Worm (Caenorhabditis elegans) whole organism, young adult: ENCODE measurements around the gene hsp-6.
A peak's percentile ranks its signal among the peaks of the same experiment; 100 is the strongest.

Source experiments
- B0019.2 ChIP-seq: fragments of 200-800 bp; sonication (Bioruptor generic); conservative IDR thresholded peaks from 2 replicates; pipeline ENCODE4 v1.3.6; 2022; ENCODE audit warnings: missing genetic modification reagents, missing genetic modification characterization, missing compliant biosample characterization
- B0035.1 ChIP-seq: sonication (generic microtip); optimal IDR thresholded peaks from 2 replicates; lab custom pipeline; 2016; ENCODE audit warnings: missing genetic modification characterization, mild to moderate bottlenecking, missing compliant biosample characterization, missing genotype, missing genetic modification reagents
- B0261.1 ChIP-seq: sonication (generic microtip); optimal IDR thresholded peaks from 2 replicates; lab custom pipeline; 2016; ENCODE audit warnings: mild to moderate bottlenecking, missing genetic modification characterization, moderate library complexity, missing compliant biosample characterization
- C06A6.2 ChIP-seq: fragments of 200-800 bp; sonication (Bioruptor generic); conservative IDR thresholded peaks from 2 replicates; pipeline ENCODE4 v1.3.6; 2022; ENCODE audit warnings: missing genetic modification characterization, missing compliant biosample characterization
- C17E4.6 ChIP-seq: fragments of 200-800 bp; sonication (Bioruptor generic); IDR thresholded peaks from 2 replicates; pipeline ENCODE4 v1.3.6; 2022; ENCODE audit warnings: missing genetic modification reagents, missing genetic modification characterization, missing compliant biosample characterization
- F23B12.7 ChIP-seq: sonication (generic microtip); optimal IDR thresholded peaks from 2 replicates; lab custom pipeline; 2017; ENCODE audit warnings: missing genetic modification characterization, mild to moderate bottlenecking, missing compliant biosample characterization, antibody characterized with exemption, moderate library complexity; ENCODE audit not compliant: insufficient read depth
- F37B4.10 ChIP-seq: fragments of 200-800 bp; sonication (Bioruptor generic); IDR thresholded peaks from 2 replicates; pipeline ENCODE4 v1.3.6; 2022; ENCODE audit warnings: missing genetic modification characterization, missing compliant biosample characterization
- F49E8.2 ChIP-seq: sonication (generic microtip); optimal IDR thresholded peaks from 3 replicates; lab custom pipeline; 2017; ENCODE audit warnings: missing genetic modification characterization, mild to moderate bottlenecking, missing compliant biosample characterization, antibody characterized with exemption, moderate library complexity; ENCODE audit not compliant: insufficient read depth
- F52B5.7 ChIP-seq: sonication (generic microtip); optimal IDR thresholded peaks from 2 replicates; lab custom pipeline; 2016; ENCODE audit warnings: mild to moderate bottlenecking, missing genetic modification characterization, missing compliant biosample characterization
- F57A8.1 ChIP-seq: fragments of 200-800 bp; sonication (Bioruptor generic); optimal IDR thresholded peaks from 2 replicates; lab custom pipeline; 2018; ENCODE audit warnings: mild to moderate bottlenecking, missing genetic modification characterization, moderate library complexity, missing compliant biosample characterization
- F57C9.4 ChIP-seq: sonication (generic microtip); optimal IDR thresholded peaks from 2 replicates; lab custom pipeline; 2017; ENCODE audit warnings: mild to moderate bottlenecking, missing genetic modification characterization, missing compliant biosample characterization
- K11D2.4 ChIP-seq: fragments of 200-800 bp; sonication (Bioruptor generic); IDR thresholded peaks from 2 replicates; pipeline ENCODE4 v1.3.6; 2022; ENCODE audit warnings: missing genetic modification reagents, missing genetic modification characterization, missing compliant biosample characterization
- K12H6.12 ChIP-seq: fragments of 200-800 bp; sonication (Bioruptor generic); optimal IDR thresholded peaks from 2 replicates; lab custom pipeline; 2018; ENCODE audit warnings: mild to moderate bottlenecking, missing genetic modification characterization, missing compliant biosample characterization
- T07F8.4 ChIP-seq: sonication (generic microtip); optimal IDR thresholded peaks from 2 replicates; lab custom pipeline; 2016; ENCODE audit warnings: mild to moderate bottlenecking, missing genetic modification characterization, moderate library complexity, missing compliant biosample characterization
- Y56A3A.18 ChIP-seq: fragments of 200-800 bp; sonication (Bioruptor generic); IDR thresholded peaks from 2 replicates; pipeline ENCODE4 v1.3.6; 2022; ENCODE audit warnings: missing genetic modification reagents, missing genetic modification characterization, missing compliant biosample characterization
- Y67H2A.10 ChIP-seq: fragments of 200-800 bp; sonication (Bioruptor generic); conservative IDR thresholded peaks from 2 replicates; pipeline ENCODE4 v1.3.6; 2022; ENCODE audit warnings: missing genetic modification reagents, missing genetic modification characterization, missing compliant biosample characterization
- Y79H2A.3 ChIP-seq: fragments of 200-800 bp; sonication (Bioruptor generic); conservative IDR thresholded peaks from 2 replicates; pipeline ENCODE4 v1.3.6; 2022; ENCODE audit warnings: missing genetic modification reagents, missing genetic modification characterization, missing compliant biosample characterization
- ZK185.1 ChIP-seq: sonication (generic microtip); optimal IDR thresholded peaks from 2 replicates; lab custom pipeline; 2016; ENCODE audit warnings: mild to moderate bottlenecking, missing genetic modification characterization, missing compliant biosample characterization; ENCODE audit not compliant: poor library complexity, severe bottlenecking
- aptf-2 ChIP-seq: fragments of 200-800 bp; sonication (Bioruptor generic); conservative IDR thresholded peaks from 2 replicates; pipeline ENCODE4 v1.3.6; 2022; ENCODE audit warnings: missing genetic modification reagents, missing genetic modification characterization, missing compliant biosample characterization
- atf-7 ChIP-seq: sonication (generic microtip); optimal IDR thresholded peaks from 2 replicates; lab custom pipeline; 2017; ENCODE audit warnings: mild to moderate bottlenecking, missing genetic modification characterization, missing compliant biosample characterization
- attf-6 ChIP-seq: fragments of 200-800 bp; sonication (Bioruptor generic); IDR thresholded peaks from 2 replicates; pipeline ENCODE4 v1.3.6; 2022; ENCODE audit warnings: missing genetic modification reagents, missing genetic modification characterization, missing compliant biosample characterization
- ccch-3 ChIP-seq: fragments of 200-800 bp; sonication (Bioruptor generic); optimal IDR thresholded peaks from 2 replicates; lab custom pipeline; 2018; ENCODE audit warnings: mild to moderate bottlenecking, missing genetic modification characterization, missing compliant biosample characterization
- cebp-2 ChIP-seq: fragments of 200-800 bp; sonication (Bioruptor generic); IDR thresholded peaks from 2 replicates; pipeline ENCODE4 v1.3.6; 2022; ENCODE audit warnings: missing genetic modification characterization, missing compliant biosample characterization
- ceh-58 ChIP-seq: fragments of 200-800 bp; sonication (Bioruptor generic); IDR thresholded peaks from 2 replicates; pipeline ENCODE4 v1.3.6; 2022; ENCODE audit warnings: missing genetic modification characterization, missing compliant biosample characterization
- dpl-1 ChIP-seq: fragments of 150-350 bp; optimal IDR thresholded peaks from 2 replicates; lab custom pipeline; 2014; ENCODE audit warnings: missing biosample characterization, missing genetic modification reagents, missing genetic modification characterization
- him-1 ChIP-seq: sonication (generic microtip); optimal IDR thresholded peaks from 2 replicates; lab custom pipeline; 2016; ENCODE audit warnings: missing genotype, missing genetic modification reagents, missing genetic modification characterization, missing compliant biosample characterization
- lir-1 ChIP-seq: fragments of 200-800 bp; sonication (Bioruptor generic); conservative IDR thresholded peaks from 2 replicates; pipeline ENCODE4 v1.3.6; 2022; ENCODE audit warnings: missing genetic modification reagents, missing genetic modification characterization, missing compliant biosample characterization
- lsy-27 ChIP-seq: sonication (generic microtip); optimal IDR thresholded peaks from 2 replicates; lab custom pipeline; 2017; ENCODE audit warnings: missing genetic modification characterization, mild to moderate bottlenecking, missing compliant biosample characterization, antibody characterized with exemption, missing genotype, borderline replicate concordance; ENCODE audit not compliant: insufficient read depth
- madf-10 ChIP-seq: sonication (generic microtip); optimal IDR thresholded peaks from 2 replicates; lab custom pipeline; 2016; ENCODE audit warnings: mild to moderate bottlenecking, missing genetic modification characterization, missing compliant biosample characterization
- madf-6 ChIP-seq: fragments of 200-800 bp; sonication (Bioruptor generic); IDR thresholded peaks from 2 replicates; pipeline ENCODE4 v1.3.6; 2022; ENCODE audit warnings: missing genetic modification reagents, missing genetic modification characterization, missing compliant biosample characterization
- madf-8 ChIP-seq: fragments of 200-800 bp; sonication (Bioruptor generic); conservative IDR thresholded peaks from 2 replicates; pipeline ENCODE4 v1.3.6; 2022; ENCODE audit warnings: missing genetic modification reagents, missing genetic modification characterization, missing compliant biosample characterization
- mcd-1 ChIP-seq: fragments of 200-800 bp; sonication (Bioruptor generic); IDR thresholded peaks from 2 replicates; pipeline ENCODE4 v1.3.6; 2022; ENCODE audit warnings: missing genetic modification reagents, missing genetic modification characterization, missing compliant biosample characterization
- mel-28 ChIP-seq: sonication (generic microtip); optimal IDR thresholded peaks from 2 replicates; lab custom pipeline; 2016; ENCODE audit warnings: borderline replicate concordance, mild to moderate bottlenecking, missing genetic modification characterization, missing compliant biosample characterization
- nhr-120 ChIP-seq: fragments of 200-800 bp; sonication (Bioruptor generic); IDR thresholded peaks from 2 replicates; pipeline ENCODE4 v1.3.6; 2022; ENCODE audit warnings: missing genetic modification characterization, missing compliant biosample characterization
- nhr-179 ChIP-seq: sonication (generic microtip); optimal IDR thresholded peaks from 2 replicates; lab custom pipeline; 2016; ENCODE audit warnings: mild to moderate bottlenecking, missing genetic modification characterization, missing compliant biosample characterization
- nhr-90 ChIP-seq: sonication (generic microtip); optimal IDR thresholded peaks from 2 replicates; lab custom pipeline; 2016; ENCODE audit warnings: missing genotype, mild to moderate bottlenecking, missing genetic modification characterization, missing compliant biosample characterization
- rec-8 ChIP-seq, 2 experiments: sonication (generic microtip); optimal IDR thresholded peaks; 2 replicates each; lab custom pipeline; 2016; ENCODE audit warnings: mild to moderate bottlenecking in 2 of 2, missing genetic modification characterization in 2 of 2, missing genetic modification reagents in 2 of 2, missing genotype in 2 of 2, missing biosample characterization in 1 of 2, missing compliant biosample characterization in 1 of 2, moderate library complexity in 1 of 2
- repo-1 ChIP-seq: sonication (generic microtip); optimal IDR thresholded peaks from 2 replicates; lab custom pipeline; 2017; ENCODE audit warnings: mild to moderate bottlenecking, missing genetic modification characterization, missing compliant biosample characterization
- rpc-1 ChIP-seq, 2 experiments: fragments of 150-350 bp in 1 of 2; sonication (generic microtip) in 1 of 2; optimal IDR thresholded peaks; 2 replicates each; lab custom pipeline; 2014 to 2018; ENCODE audit warnings: missing biosample characterization in 1 of 2, missing genetic modification characterization in 1 of 2, missing genetic modification reagents in 1 of 2, missing genotype in 1 of 2
- snpc-1.1 ChIP-seq: sonication (generic microtip); optimal IDR thresholded peaks from 2 replicates; lab custom pipeline; 2017; ENCODE audit warnings: missing genetic modification characterization, mild to moderate bottlenecking, missing compliant biosample characterization, antibody characterized with exemption, moderate library complexity, missing genotype, missing genetic modification reagents; ENCODE audit not compliant: insufficient read depth
- snpc-4 ChIP-seq, 5 experiments: fragments of 150-350 bp in 1 of 5; sonication (generic microtip) in 4 of 5; optimal IDR thresholded peaks; 2 replicates each; lab custom pipeline; 2014 to 2018; ENCODE audit warnings: missing genetic modification characterization in 5 of 5, missing biosample characterization in 3 of 5, antibody characterized with exemption in 2 of 5, mild to moderate bottlenecking in 2 of 5, missing compliant biosample characterization in 2 of 5, missing genotype in 2 of 5, moderate library complexity in 2 of 5, missing genetic modification reagents in 1 of 5
- tlf-1 ChIP-seq: fragments of 200-800 bp; sonication (Bioruptor generic); optimal IDR thresholded peaks from 2 replicates; lab custom pipeline; 2018; ENCODE audit warnings: mild to moderate bottlenecking, missing genetic modification characterization, missing compliant biosample characterization
- unc-130 ChIP-seq: sonication (generic microtip); optimal IDR thresholded peaks from 2 replicates; lab custom pipeline; 2016; ENCODE audit warnings: missing genetic modification reagents, missing genetic modification characterization, missing compliant biosample characterization
- zim-3 ChIP-seq: sonication (generic microtip); optimal IDR thresholded peaks from 2 replicates; lab custom pipeline; 2017; ENCODE audit warnings: mild to moderate bottlenecking, missing genetic modification characterization, moderate library complexity, missing compliant biosample characterization
- ztf-28 ChIP-seq: fragments of 200-800 bp; sonication (Bioruptor generic); IDR thresholded peaks from 2 replicates; pipeline ENCODE4 v1.3.6; 2022; ENCODE audit warnings: missing genetic modification reagents, missing genetic modification characterization, missing compliant biosample characterization

The hsp-6 gene

DNA sequence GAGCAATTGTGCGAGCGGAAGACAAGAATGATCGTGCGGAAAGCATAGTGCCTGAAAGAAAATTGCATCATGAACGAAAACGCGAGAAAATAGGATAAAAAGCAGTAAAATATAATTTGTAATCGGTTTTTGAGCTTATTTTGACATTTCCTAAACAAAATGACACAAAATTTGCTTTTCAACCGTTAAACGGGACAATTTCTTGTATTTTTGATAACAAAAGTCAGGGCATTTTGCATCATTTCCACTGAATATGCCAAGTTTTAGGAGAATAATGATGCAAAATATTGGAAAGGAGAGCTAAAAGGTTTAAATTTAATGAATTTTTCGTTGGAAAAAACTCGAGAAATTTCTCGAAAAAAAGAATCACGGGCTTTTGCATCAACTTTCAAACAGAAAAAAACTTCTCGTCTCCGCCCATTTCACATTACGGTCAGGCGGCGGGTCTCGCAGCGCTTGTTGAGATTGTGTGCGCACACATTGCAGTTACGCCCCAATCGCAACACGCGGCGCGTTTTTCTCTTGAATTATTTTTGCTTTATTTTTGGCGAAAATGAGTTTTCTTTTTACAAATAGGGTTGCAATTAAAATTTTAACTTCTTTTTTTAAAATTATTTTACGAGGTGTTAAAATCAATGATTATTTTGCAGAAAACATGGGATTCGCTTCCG, at the start of gene hsp-6, which contains the start of gene C37H5.5:
hsp-6 (minus strand) TSS at position 51 of the 671 bp plus-strand sequence.
C37H5.5 (plus strand) TSS at position 651 of the 671 bp plus-strand sequence.
- TF ChIP-seq Y67H2A.10 (GFP tag; lab: Robert Waterston, UW) (no peak), mcd-1 (GFP tag; lab: Robert Waterston, UW) (peak; percentile 77), F57A8.1 (GFP tag; lab: Kevin White, UChicago) (no peak), T07F8.4 (tag; lab: Kevin White, UChicago) (no peak), ceh-58 (GFP tag; lab: Robert Waterston, UW) (no peak), B0035.1 (no peak), K11D2.4 (GFP tag; lab: Robert Waterston, UW) (peak; percentile 70), unc-130 (no peak), snpc-4 (GFP tag; optimal IDR thresholded peaks at IDR 0.05; lab: Kevin White, UChicago) (peak; percentile 17), snpc-4 (tag; optimal IDR thresholded peaks at IDR 0.05; lab: Kevin White, UChicago) (peak; percentile 50 to 70 (median 61)), F37B4.10 (GFP tag; lab: Robert Waterston, UW) (no peak), aptf-2 (no peak), rec-8 (tag; optimal IDR thresholded peaks at IDR 0.05; lab: Kevin White, UChicago) (no peak), ztf-28 (no peak), F23B12.7 (peak; percentile 90), madf-10 (tag; lab: Kevin White, UChicago) (peak; percentile 56), C06A6.2 (GFP tag; lab: Robert Waterston, UW) (peak; percentile 68; the same call in 1 of the 2 replicates), him-1 (tag; lab: Kevin White, UChicago) (no peak), ccch-3 (GFP tag; lab: Kevin White, UChicago) (no peak), lir-1 (GFP tag; lab: Robert Waterston, UW) (peak; percentile 78), dpl-1 (peak; percentile 11), atf-7 (tag; lab: Kevin White, UChicago) (no peak), nhr-120 (GFP tag; lab: Robert Waterston, UW) (no peak), mel-28 (tag; lab: Kevin White, UChicago) (no peak), Y79H2A.3 (no peak), F52B5.7 (no peak), C17E4.6 (GFP tag; lab: Robert Waterston, UW) (0 out of 2 replicates have a peak, but pooled peaks have one; percentile 63), ZK185.1 (tag; lab: Kevin White, UChicago) (peak; percentile 54), F57C9.4 (tag; lab: Kevin White, UChicago) (no peak), cebp-2 (GFP tag; lab: Robert Waterston, UW) (no peak), nhr-179 (tag; lab: Kevin White, UChicago) (no peak), B0261.1 (tag; lab: Kevin White, UChicago) (no peak), snpc-1.1 (tag; lab: Kevin White, UChicago) (peak; percentile 45), B0019.2 (GFP tag; lab: Robert Waterston, UW) (no peak), madf-8 (peak; percentile 75), attf-6 (no peak), tlf-1 (GFP tag; lab: Kevin White, UChicago) (peak; percentile 89), K12H6.12 (tag; lab: Kevin White, UChicago) (peak; percentile 22), rpc-1 (optimal IDR thresholded peaks at IDR 0.05; lab: Kevin White, UChicago) (peak; percentile 43), rpc-1 (tag; optimal IDR thresholded peaks at IDR 0.05; lab: Kevin White, UChicago) (no peak), F49E8.2 (tag; lab: Kevin White, UChicago) (peak; percentile 69), Y56A3A.18 (no peak), lsy-27 (tag; lab: Kevin White, UChicago) (no peak), repo-1 (tag; lab: Kevin White, UChicago) (no peak), nhr-90 (tag; lab: Kevin White, UChicago) (no peak), zim-3 (tag; lab: Kevin White, UChicago) (no peak), madf-6 (GFP tag; lab: Robert Waterston, UW) (peak; percentile 91)
